Worm (Caenorhabditis elegans): Measurements from ENCODE around the gene F01G10.10.

F01G10.10 gene

ce11 chrIV:10223723-10224122 lies 22.2 kb upstream of the F01G10.10 start, which contains the start of gene nas-12:
Gene nas-12 (plus strand): TSS chrIV:10224023.
- TF ChIP-seq mep-1 (tag; optimal IDR thresholded peaks at IDR 0.05): no peak
- no peak for TF ChIP-seq ceh-39 (tag; optimal IDR thresholded peaks at IDR 0.05)
- TF ChIP-seq elt-1 (tag; optimal IDR thresholded peaks at IDR 0.05; ENCODE audit: borderline replicate concordance, insufficient read depth): no peak
- TF ChIP-seq bed-3 (GFP tag; optimal IDR thresholded peaks at IDR 0.05): no peak
- TF ChIP-seq unc-120 (tag; optimal IDR thresholded peaks at IDR 0.05; ENCODE audit: poor library complexity, severe bottlenecking): no peak
- no peak for TF ChIP-seq ceh-43 (GFP tag; optimal IDR thresholded peaks at IDR 0.05)
- no peak for TF ChIP-seq lin-13 (tag; optimal IDR thresholded peaks at IDR 0.05)
- TF ChIP-seq M03D4.4 (tag; optimal IDR thresholded peaks at IDR 0.05): no peak
- no peak for TF ChIP-seq sptf-1 (tag; optimal IDR thresholded peaks at IDR 0.05)
- no peak for TF ChIP-seq drap-1 (GFP tag; optimal IDR thresholded peaks at IDR 0.05)
- TF ChIP-seq mab-5 (tag; optimal IDR thresholded peaks at IDR 0.05): no peak
- TF ChIP-seq nhr-28 (tag; optimal IDR thresholded peaks at IDR 0.05): no peak
- no peak for TF ChIP-seq sem-2 (GFP tag; optimal IDR thresholded peaks at IDR 0.05)
- TF ChIP-seq elt-3 (tag; optimal IDR thresholded peaks at IDR 0.05): no peak
- no peak for TF ChIP-seq cnd-1 (tag; optimal IDR thresholded peaks at IDR 0.05)
- TF ChIP-seq nhr-76 (tag; optimal IDR thresholded peaks at IDR 0.05): no peak
- no peak for TF ChIP-seq flh-1 (GFP tag; optimal IDR thresholded peaks at IDR 0.05)
- no peak for TF ChIP-seq hlh-1 (tag; optimal IDR thresholded peaks at IDR 0.05)

- TF ChIP-seq bed-3 (GFP tag; optimal IDR thresholded peaks at IDR 0.05) (no peak), ces-1 (GFP tag; optimal IDR thresholded peaks at IDR 0.05) (no peak), nhr-2 (tag; optimal IDR thresholded peaks at IDR 0.05) (no peak), ceh-83 (GFP tag; optimal IDR thresholded peaks at IDR 0.05) (no peak), elt-3 (tag; optimal IDR thresholded peaks at IDR 0.05) (no peak), nhr-12 (tag; optimal IDR thresholded peaks at IDR 0.05) (no peak), tbx-8 (GFP tag; optimal IDR thresholded peaks at IDR 0.05) (no peak), sem-2 (GFP tag; optimal IDR thresholded peaks at IDR 0.05) (no peak), hlh-1 (tag; optimal IDR thresholded peaks at IDR 0.05) (no peak), ham-2 (GFP tag; optimal IDR thresholded peaks at IDR 0.05) (no peak)
Measured at ce11 chrIV:10227534-10227933, 18.4 kb upstream of the F01G10.10 start, which contains the start of gene F01G10.6. Gene F01G10.6 (minus strand): TSS chrIV:10227634.

- no peak for TF ChIP-seq ztf-11 (tag; optimal IDR thresholded peaks at IDR 0.05)
- TF ChIP-seq unc-39 (tag; optimal IDR thresholded peaks at IDR 0.05): no peak
- TF ChIP-seq unc-62 (GFP tag; optimal IDR thresholded peaks at IDR 0.05): no peak
- no peak for TF ChIP-seq ham-2 (GFP tag; optimal IDR thresholded peaks at IDR 0.05)
- TF ChIP-seq ceh-83 (GFP tag; optimal IDR thresholded peaks at IDR 0.05): no peak
- no peak for TF ChIP-seq lin-13 (tag; optimal IDR thresholded peaks at IDR 0.05)
Measured at ce11 chrIV:10230971-10231370, 15.0 kb upstream of the F01G10.10 start, which contains the start of gene F01G10.5. Gene F01G10.5 (minus strand): TSS chrIV:10231071.

ce11 chrIV:10232456-10232855 lies 13.5 kb upstream of the F01G10.10 start, which contains the start of gene F01G10.4:
Gene F01G10.4 (minus strand): TSS chrIV:10232556.
- TF ChIP-seq mep-1 (tag; optimal IDR thresholded peaks at IDR 0.05): no peak
- no peak for TF ChIP-seq unc-39 (tag; optimal IDR thresholded peaks at IDR 0.05)

ce11 chrIV:10235279-10235829 lies 10.6 kb upstream of the F01G10.10 start, which contains the start of gene ech-9:
Gene ech-9 (minus strand): TSS chrIV:10235329.
- TF ChIP-seq mls-2 (tag; optimal IDR thresholded peaks at IDR 0.05) (no peak), drap-1 (GFP tag; optimal IDR thresholded peaks at IDR 0.05) (no peak), hlh-1 (tag; optimal IDR thresholded peaks at IDR 0.05) (no peak), ztf-11 (tag; optimal IDR thresholded peaks at IDR 0.05) (no peak)

ce11 chrIV:10236106-10236505 lies 9.9 kb upstream of the F01G10.10 start:
- TF ChIP-seq elt-1 (tag; optimal IDR thresholded peaks at IDR 0.05; ENCODE audit: borderline replicate concordance, insufficient read depth): no peak
- no peak for TF ChIP-seq lin-32 (GFP tag; optimal IDR thresholded peaks at IDR 0.05)
- TF ChIP-seq sptf-1 (tag; optimal IDR thresholded peaks at IDR 0.05): no peak
- TF ChIP-seq mab-5 (tag; optimal IDR thresholded peaks at IDR 0.05): no peak
- TF ChIP-seq unc-120 (tag; optimal IDR thresholded peaks at IDR 0.05; ENCODE audit: poor library complexity, severe bottlenecking): no peak
- no peak for TF ChIP-seq elt-3 (tag; optimal IDR thresholded peaks at IDR 0.05)
- TF ChIP-seq flh-1 (GFP tag; optimal IDR thresholded peaks at IDR 0.05): no peak
- TF ChIP-seq ces-1 (GFP tag; optimal IDR thresholded peaks at IDR 0.05): no peak
- no peak for TF ChIP-seq nhr-237 (tag; optimal IDR thresholded peaks at IDR 0.05)
- TF ChIP-seq ceh-39 (tag; optimal IDR thresholded peaks at IDR 0.05): no peak
- TF ChIP-seq mls-2 (tag; optimal IDR thresholded peaks at IDR 0.05): no peak

Data from whole organism, mixed stage, embryonic.